Fruit fly (Drosophila melanogaster) S2 (cell line): ENCODE measurements around the gene CG3568.

Source experiments
- CG8478 ChIP-seq: fragments of >200 bp; optimal IDR thresholded peaks from 2 replicates; lab custom pipeline; 2018
- CTCF ChIP-seq, 2 experiments: fragments of >200 bp; optimal IDR thresholded peaks; 2 replicates each; lab custom pipeline; 2018

DNA sequence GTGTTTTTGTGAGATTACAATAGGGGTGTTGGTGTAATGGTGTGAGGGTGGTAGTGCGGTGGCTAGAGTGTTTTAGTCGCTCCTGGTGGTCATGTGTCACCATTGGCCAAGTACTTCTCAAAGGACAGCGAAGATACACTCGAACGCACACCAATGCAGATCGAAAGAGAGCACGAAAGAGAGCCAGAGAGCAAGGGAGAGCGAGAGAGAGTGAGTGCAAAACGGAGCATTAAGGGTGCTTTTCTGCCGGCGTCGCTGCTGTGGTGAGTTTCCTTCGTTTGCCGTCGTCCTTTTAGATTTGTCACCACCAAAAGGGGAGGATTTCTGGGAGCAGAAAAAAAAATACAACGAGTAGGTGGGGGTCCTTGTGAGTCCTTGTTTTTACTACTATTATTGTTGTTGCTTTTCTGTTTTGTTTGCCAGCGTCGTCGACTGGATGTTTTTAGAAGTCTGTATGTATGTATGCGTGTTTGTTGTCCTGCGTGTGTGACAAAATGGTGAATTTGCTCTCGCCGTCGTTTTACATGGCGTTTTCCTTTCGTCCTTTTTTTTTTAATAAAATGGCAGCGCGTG, 34.3 kb upstream of the CG3568 start:
- TF ChIP-seq CTCF (optimal IDR thresholded peaks at IDR 0.05; lab: Kevin White, UChicago) (peak in 1 of 2 experiments; percentile 27), CG8478 (lab: Kevin White, UChicago) (no peak)
